Worm (Caenorhabditis elegans): ENCODE data around the gene F10G7.5.

Gene F10G7.5

ce11 chrII:4698266-4698771, 5.1 kb downstream of the F10G7.5 start, which contains the start of the genes rpn-5 and scc-1:
Gene rpn-5, minus strand, starts transcription at chrII:4698427.
Gene scc-1, plus strand, starts transcription at chrII:4698721.
- TF ChIP-seq tra-4 (tag; optimal IDR thresholded peaks at IDR 0.05) (no peak), pes-1 (GFP tag; IDR thresholded peaks at IDR 0.05) (no peak), ets-7 (tag; optimal IDR thresholded peaks at IDR 0.05) (no peak), hmg-4 (GFP tag; optimal IDR thresholded peaks at IDR 0.05) (no peak)

ce11 chrII:4701482-4702119, 8.4 kb downstream of the F10G7.5 start, which contains the start of gene unc-85:
Gene unc-85, plus strand, starts transcription at chrII:4702069.
- TF ChIP-seq hnd-1 (tag; optimal IDR thresholded peaks at IDR 0.05) (peak; percentile 25), sea-1 (GFP tag; conservative IDR thresholded peaks at IDR 0.05) (peak; percentile 65; the same call in 1 of the 2 replicates), scrt-1 (GFP tag; IDR thresholded peaks at IDR 0.05) (peak; percentile 71), tbx-37 (GFP tag; conservative IDR thresholded peaks at IDR 0.05) (peak; percentile 45; the same call in 1 of the 2 replicates), ets-7 (tag; optimal IDR thresholded peaks at IDR 0.05) (peak; percentile 58), aly-1 (tag; optimal IDR thresholded peaks at IDR 0.05) (peak; percentile 44), pes-1 (GFP tag; IDR thresholded peaks at IDR 0.05) (peak; percentile 79), flt-1 (GFP tag; IDR thresholded peaks at IDR 0.05) (peak; percentile 63), tbx-11 (GFP tag; IDR thresholded peaks at IDR 0.05) (peak; percentile 68), hmg-4 (GFP tag; optimal IDR thresholded peaks at IDR 0.05) (peak; percentile 78), B0310.2 (tag; optimal IDR thresholded peaks at IDR 0.05) (peak; percentile 18), F13C5.2 (tag; optimal IDR thresholded peaks at IDR 0.05) (peak; percentile 81)

- no peak for TF ChIP-seq pes-1 (GFP tag; IDR thresholded peaks at IDR 0.05)
- TF ChIP-seq sea-1 (GFP tag; conservative IDR thresholded peaks at IDR 0.05) = no peak
- TF ChIP-seq scrt-1 (GFP tag; IDR thresholded peaks at IDR 0.05) = no peak
- TF ChIP-seq tra-4 (tag; optimal IDR thresholded peaks at IDR 0.05) = no peak
- no peak for TF ChIP-seq B0310.2 (tag; optimal IDR thresholded peaks at IDR 0.05)
- TF ChIP-seq flt-1 (GFP tag; IDR thresholded peaks at IDR 0.05) = no peak
- TF ChIP-seq aly-1 (tag; optimal IDR thresholded peaks at IDR 0.05) = no peak
- no peak for TF ChIP-seq hmbx-1 (tag; optimal IDR thresholded peaks at IDR 0.05)
- no peak for TF ChIP-seq hnd-1 (tag; optimal IDR thresholded peaks at IDR 0.05)
- TF ChIP-seq tbx-37 (GFP tag; conservative IDR thresholded peaks at IDR 0.05) = no peak
- TF ChIP-seq ama-1 (optimal IDR thresholded peaks at IDR 0.05) = no peak
- no peak for TF ChIP-seq ets-7 (tag; optimal IDR thresholded peaks at IDR 0.05)
- no peak for TF ChIP-seq hmg-4 (GFP tag; optimal IDR thresholded peaks at IDR 0.05)
- TF ChIP-seq tbx-11 (GFP tag; IDR thresholded peaks at IDR 0.05) = no peak
- no peak for TF ChIP-seq ceh-36 (tag; optimal IDR thresholded peaks at IDR 0.05)
These were observed 9.8 kb downstream of the F10G7.5 start for ce11 chrII:4703011-4703410.

- TF ChIP-seq tra-4 (tag; optimal IDR thresholded peaks at IDR 0.05) (no peak), sea-1 (GFP tag; conservative IDR thresholded peaks at IDR 0.05) (no peak), ets-7 (tag; optimal IDR thresholded peaks at IDR 0.05) (no peak), tbx-37 (GFP tag; conservative IDR thresholded peaks at IDR 0.05) (no peak), ceh-13 (GFP tag; optimal IDR thresholded peaks at IDR 0.05) (no peak), F13C5.2 (tag; optimal IDR thresholded peaks at IDR 0.05) (peak; percentile 12), aly-1 (tag; optimal IDR thresholded peaks at IDR 0.05) (no peak)
These were observed 13.2 kb downstream of the F10G7.5 start, which contains the start of the genes F10G7.9 and tsn-1 for ce11 chrII:4706359-4706871. Gene F10G7.9, minus strand, starts transcription at chrII:4706485. Gene tsn-1, plus strand, starts transcription at chrII:4706821.

- TF ChIP-seq scrt-1 (GFP tag; IDR thresholded peaks at IDR 0.05) = no peak
These were observed 16.9 kb downstream of the F10G7.5 start, which contains the start of gene tag-151 for ce11 chrII:4710120-4710519. Gene tag-151, plus strand, starts transcription at chrII:4710277.

- TF ChIP-seq tbx-37 (GFP tag; conservative IDR thresholded peaks at IDR 0.05) (no peak), tbx-11 (GFP tag; IDR thresholded peaks at IDR 0.05) (no peak), hmbx-1 (tag; optimal IDR thresholded peaks at IDR 0.05) (no peak), ama-1 (optimal IDR thresholded peaks at IDR 0.05) (no peak), tra-4 (tag; optimal IDR thresholded peaks at IDR 0.05) (no peak), scrt-1 (GFP tag; IDR thresholded peaks at IDR 0.05) (no peak), hnd-1 (tag; optimal IDR thresholded peaks at IDR 0.05) (no peak), ceh-13 (GFP tag; optimal IDR thresholded peaks at IDR 0.05) (no peak), hmg-4 (GFP tag; optimal IDR thresholded peaks at IDR 0.05) (no peak), flt-1 (GFP tag; IDR thresholded peaks at IDR 0.05) (no peak), sea-1 (GFP tag; conservative IDR thresholded peaks at IDR 0.05) (no peak), ets-7 (tag; optimal IDR thresholded peaks at IDR 0.05) (no peak)
These were observed 17.6 kb downstream of the F10G7.5 start for ce11 chrII:4710813-4711212.

ce11 chrII:4715676-4716075, 22.5 kb downstream of the F10G7.5 start, which contains the start of gene F41C3.8:
Gene F41C3.8, plus strand, starts transcription at chrII:4716046.
- TF ChIP-seq hmbx-1 (tag; optimal IDR thresholded peaks at IDR 0.05) (no peak), sea-1 (GFP tag; conservative IDR thresholded peaks at IDR 0.05) (no peak), B0310.2 (tag; optimal IDR thresholded peaks at IDR 0.05) (no peak), tbx-11 (GFP tag; IDR thresholded peaks at IDR 0.05) (no peak), hnd-1 (tag; optimal IDR thresholded peaks at IDR 0.05) (no peak), ceh-36 (tag; optimal IDR thresholded peaks at IDR 0.05) (no peak), ceh-13 (GFP tag; optimal IDR thresholded peaks at IDR 0.05) (no peak), tra-4 (tag; optimal IDR thresholded peaks at IDR 0.05) (no peak), scrt-1 (GFP tag; IDR thresholded peaks at IDR 0.05) (no peak), F13C5.2 (tag; optimal IDR thresholded peaks at IDR 0.05) (no peak), ets-7 (tag; optimal IDR thresholded peaks at IDR 0.05) (no peak), tbx-37 (GFP tag; conservative IDR thresholded peaks at IDR 0.05) (no peak), aly-1 (tag; optimal IDR thresholded peaks at IDR 0.05) (no peak), hmg-4 (GFP tag; optimal IDR thresholded peaks at IDR 0.05) (no peak), ama-1 (optimal IDR thresholded peaks at IDR 0.05) (no peak), flt-1 (GFP tag; IDR thresholded peaks at IDR 0.05) (no peak), pes-1 (GFP tag; IDR thresholded peaks at IDR 0.05) (no peak)
